Fruit fly (Drosophila melanogaster) whole organism, embryonic: ENCODE results near the gene corolla.

Source experiments
- ATbp ChIP-seq: fragments of 200-800 bp; sonication (Bioruptor generic); optimal IDR thresholded peaks from 2 replicates; lab custom pipeline; 2017; ENCODE audit warnings: missing biosample characterization, mild to moderate bottlenecking, missing genetic modification characterization, missing genetic modification reagents
- C15 ChIP-seq: fragments of 200-800 bp; sonication (Bioruptor generic); IDR thresholded peaks from 3 replicates; pipeline ENCODE4 v1.3.6; 2022; ENCODE audit warnings: missing biosample characterization, missing genetic modification characterization
- CG10366 ChIP-seq: fragments of 200-800 bp; sonication (Bioruptor generic); IDR thresholded peaks from 2 replicates; pipeline ENCODE4 v1.3.6; 2022; ENCODE audit warnings: missing biosample characterization, missing genetic modification characterization
- CG11504 ChIP-seq: fragments of 200-800 bp; sonication (Bioruptor generic); optimal IDR thresholded peaks from 3 replicates; lab custom pipeline; 2019; ENCODE audit warnings: missing biosample characterization, mild to moderate bottlenecking, missing genetic modification characterization, moderate library complexity
- CG12071 ChIP-seq: fragments of 200-800 bp; sonication (Bioruptor generic); optimal IDR thresholded peaks from 3 replicates; lab custom pipeline; 2018; ENCODE audit warnings: missing biosample characterization, mild to moderate bottlenecking, missing genetic modification characterization
- CG12104 ChIP-seq: fragments of 200-800 bp; sonication (Bioruptor generic); optimal IDR thresholded peaks from 3 replicates; lab custom pipeline; 2016; ENCODE audit warnings: missing biosample characterization, missing genetic modification characterization
- CG12236 ChIP-seq: fragments of 200-800 bp; sonication (Bioruptor generic); optimal IDR thresholded peaks from 2 replicates; lab custom pipeline; 2016; ENCODE audit warnings: missing biosample characterization, missing genetic modification characterization
- CG13123 ChIP-seq: fragments of 200-800 bp; sonication (Bioruptor generic); optimal IDR thresholded peaks from 2 replicates; lab custom pipeline; 2016; ENCODE audit warnings: missing biosample characterization, missing genetic modification characterization
- CG13424 ChIP-seq: fragments of 200-800 bp; sonication (Bioruptor generic); optimal IDR thresholded peaks from 2 replicates; lab custom pipeline; 2019; ENCODE audit warnings: missing biosample characterization, mild to moderate bottlenecking, missing genetic modification characterization, moderate library complexity
- CG13894 ChIP-seq: fragments of 200-800 bp; sonication (Bioruptor generic); optimal IDR thresholded peaks from 3 replicates; lab custom pipeline; 2018; ENCODE audit warnings: missing biosample characterization, mild to moderate bottlenecking, missing genetic modification characterization, moderate library complexity
- CG14441 ChIP-seq: fragments of 200-800 bp; sonication (Bioruptor generic); IDR thresholded peaks from 2 replicates; pipeline ENCODE4 v1.3.6; 2022; ENCODE audit warnings: missing biosample characterization, missing genetic modification characterization
- CG15269 ChIP-seq: fragments of 200-800 bp; sonication (Bioruptor generic); optimal IDR thresholded peaks from 2 replicates; lab custom pipeline; 2018; ENCODE audit warnings: missing biosample characterization, mild to moderate bottlenecking, missing genetic modification characterization, moderate library complexity
- CG1647 ChIP-seq: fragments of 200-800 bp; sonication (Bioruptor generic); optimal IDR thresholded peaks from 3 replicates; lab custom pipeline; 2016; ENCODE audit warnings: missing biosample characterization, missing genetic modification characterization
- CG17186 ChIP-seq: fragments of 200-800 bp; sonication (Bioruptor generic); optimal IDR thresholded peaks from 3 replicates; lab custom pipeline; 2017; ENCODE audit warnings: missing biosample characterization, missing genetic modification reagents, missing genetic modification characterization
- CG17912 ChIP-seq: fragments of 200-800 bp; sonication (Bioruptor generic); optimal IDR thresholded peaks from 2 replicates; lab custom pipeline; 2018; ENCODE audit warnings: missing biosample characterization, mild to moderate bottlenecking, missing genetic modification characterization
- CG4617 ChIP-seq: fragments of 200-800 bp; sonication (Bioruptor generic); optimal IDR thresholded peaks from 3 replicates; lab custom pipeline; 2016; ENCODE audit warnings: missing biosample characterization, missing genetic modification characterization, borderline replicate concordance
- CG5180 ChIP-seq: fragments of 200-800 bp; sonication (Bioruptor generic); optimal IDR thresholded peaks from 3 replicates; lab custom pipeline; 2017; ENCODE audit warnings: missing biosample characterization, missing genetic modification characterization, mild to moderate bottlenecking, moderate library complexity, missing genetic modification reagents
- CG7556 ChIP-seq: fragments of 200-800 bp; sonication (Bioruptor generic); optimal IDR thresholded peaks from 2 replicates; lab custom pipeline; 2017; ENCODE audit warnings: missing biosample characterization, mild to moderate bottlenecking, missing genetic modification characterization
- CG7786 ChIP-seq: fragments of 200-800 bp; sonication (Bioruptor generic); optimal IDR thresholded peaks from 2 replicates; lab custom pipeline; 2016; ENCODE audit warnings: missing biosample characterization, missing genetic modification characterization
- CG9727 ChIP-seq: fragments of 200-800 bp; sonication (Bioruptor generic); optimal IDR thresholded peaks from 3 replicates; lab custom pipeline; 2017; ENCODE audit warnings: missing biosample characterization, mild to moderate bottlenecking, missing genetic modification characterization
- CTCF ChIP-seq: fragments of 200-800 bp; sonication (Bioruptor generic); optimal IDR thresholded peaks from 2 replicates; lab custom pipeline; 2017; ENCODE audit warnings: missing biosample characterization, mild to moderate bottlenecking, missing genetic modification characterization, moderate library complexity
- Dek ChIP-seq: fragments of 200-800 bp; sonication (Bioruptor generic); optimal IDR thresholded peaks from 3 replicates; lab custom pipeline; 2019; ENCODE audit warnings: missing biosample characterization, mild to moderate bottlenecking, missing genetic modification characterization, moderate library complexity
- HLH54F ChIP-seq: fragments of 200-800 bp; sonication (Bioruptor generic); optimal IDR thresholded peaks from 3 replicates; lab custom pipeline; 2016; ENCODE audit warnings: missing biosample characterization, missing genetic modification characterization
- Hand ChIP-seq: fragments of 200-800 bp; sonication (Bioruptor generic); optimal IDR thresholded peaks from 2 replicates; lab custom pipeline; 2017; ENCODE audit warnings: mild to moderate bottlenecking, missing biosample characterization, missing genetic modification reagents, missing genetic modification characterization
- Mad ChIP-seq: fragments of 200-800 bp; sonication (Bioruptor generic); optimal IDR thresholded peaks from 2 replicates; lab custom pipeline; 2016; ENCODE audit warnings: missing biosample characterization, missing genetic modification characterization
- NFAT ChIP-seq: fragments of 200-800 bp; sonication (Bioruptor generic); IDR thresholded peaks from 2 replicates; pipeline ENCODE4 v1.3.6; 2022; ENCODE audit warnings: missing biosample characterization, missing genetic modification characterization
- NK7.1 ChIP-seq: fragments of 200-800 bp; sonication (Bioruptor generic); optimal IDR thresholded peaks from 3 replicates; lab custom pipeline; 2016; ENCODE audit warnings: missing biosample characterization, missing genetic modification characterization
- Oli ChIP-seq: fragments of 200-800 bp; sonication (Bioruptor generic); optimal IDR thresholded peaks from 2 replicates; lab custom pipeline; 2018; ENCODE audit warnings: missing biosample characterization, mild to moderate bottlenecking, missing genetic modification characterization, moderate library complexity
- Side ChIP-seq: fragments of 200-800 bp; sonication (Bioruptor generic); optimal IDR thresholded peaks from 2 replicates; lab custom pipeline; 2016; ENCODE audit warnings: missing biosample characterization, missing genetic modification characterization
- Tbp ChIP-seq: fragments of >200 bp; optimal IDR thresholded peaks from 2 replicates; lab custom pipeline; 2018; ENCODE audit warnings: missing biosample characterization, missing genetic modification characterization
- Vsx1 ChIP-seq: fragments of 200-800 bp; sonication (Bioruptor generic); optimal IDR thresholded peaks from 2 replicates; lab custom pipeline; 2017; ENCODE audit warnings: missing biosample characterization, mild to moderate bottlenecking, missing genetic modification characterization, missing genetic modification reagents
- ara ChIP-seq: fragments of 200-800 bp; sonication (Bioruptor generic); IDR thresholded peaks from 2 replicates; pipeline ENCODE4 v1.3.6; 2022; ENCODE audit warnings: missing biosample characterization, missing genetic modification characterization
- bigmax ChIP-seq: fragments of 200-800 bp; sonication (Bioruptor generic); optimal IDR thresholded peaks from 2 replicates; lab custom pipeline; 2018; ENCODE audit warnings: missing biosample characterization, mild to moderate bottlenecking, missing genetic modification characterization
- bowl ChIP-seq: fragments of 200-800 bp; sonication (Bioruptor generic); IDR thresholded peaks from 2 replicates; pipeline ENCODE4 v1.3.6; 2022; ENCODE audit warnings: missing biosample characterization, missing genetic modification characterization
- crol ChIP-seq: fragments of 200-800 bp; sonication (Bioruptor generic); IDR thresholded peaks from 2 replicates; pipeline ENCODE4 v1.3.6; 2022; ENCODE audit warnings: missing biosample characterization, missing genetic modification characterization
- ems ChIP-seq: fragments of 200-800 bp; sonication (Bioruptor generic); optimal IDR thresholded peaks from 3 replicates; lab custom pipeline; 2016; ENCODE audit warnings: missing biosample characterization, missing genetic modification characterization
- fd64A ChIP-seq: fragments of 200-800 bp; sonication (Bioruptor generic); optimal IDR thresholded peaks from 3 replicates; lab custom pipeline; 2018; ENCODE audit warnings: missing biosample characterization, mild to moderate bottlenecking, missing genetic modification characterization
- fru ChIP-seq: fragments of >200 bp; optimal IDR thresholded peaks from 2 replicates; lab custom pipeline; 2017
- gcm ChIP-seq: fragments of 200-800 bp; sonication (Bioruptor generic); optimal IDR thresholded peaks from 2 replicates; lab custom pipeline; 2019; ENCODE audit warnings: missing biosample characterization, mild to moderate bottlenecking, missing genetic modification characterization, moderate library complexity
- gsb-n ChIP-seq: fragments of 200-800 bp; sonication (Bioruptor generic); optimal IDR thresholded peaks from 3 replicates; lab custom pipeline; 2018; ENCODE audit warnings: missing biosample characterization, mild to moderate bottlenecking, missing genetic modification characterization
- lab ChIP-seq: fragments of 200-800 bp; sonication (Bioruptor generic); optimal IDR thresholded peaks from 3 replicates; lab custom pipeline; 2017; ENCODE audit warnings: missing biosample characterization, missing genetic modification characterization, mild to moderate bottlenecking, moderate library complexity, missing genetic modification reagents
- nom ChIP-seq: fragments of 200-800 bp; sonication (Bioruptor generic); optimal IDR thresholded peaks from 2 replicates; lab custom pipeline; 2017; ENCODE audit warnings: missing biosample characterization, missing genetic modification characterization, mild to moderate bottlenecking, moderate library complexity, missing genetic modification reagents
- phol ChIP-seq: fragments of 200-800 bp; sonication (Bioruptor generic); optimal IDR thresholded peaks from 3 replicates; lab custom pipeline; 2018; ENCODE audit warnings: missing biosample characterization, mild to moderate bottlenecking, missing genetic modification characterization, moderate library complexity
- sc ChIP-seq, 3 experiments: fragments of >200 bp in 2 of 3; fragments of 200-800 bp in 1 of 3; sonication (Bioruptor generic) in 1 of 3; optimal IDR thresholded peaks; 2 replicates in 2 of 3; 3 replicates in 1 of 3; lab custom pipeline; 2017; ENCODE audit warnings: mild to moderate bottlenecking in 1 of 3, missing biosample characterization in 1 of 3, missing genetic modification characterization in 1 of 3, missing genetic modification reagents in 1 of 3
- schlank ChIP-seq: fragments of 200-800 bp; sonication (Bioruptor generic); optimal IDR thresholded peaks from 2 replicates; lab custom pipeline; 2018; ENCODE audit warnings: missing biosample characterization, mild to moderate bottlenecking, missing genetic modification characterization
- slp2 ChIP-seq: fragments of 200-800 bp; sonication (Bioruptor generic); optimal IDR thresholded peaks from 2 replicates; lab custom pipeline; 2016; ENCODE audit warnings: missing biosample characterization, missing genetic modification characterization
- so ChIP-seq: fragments of 200-800 bp; sonication (Bioruptor generic); IDR thresholded peaks from 3 replicates; pipeline ENCODE4 v1.3.6; 2022; ENCODE audit warnings: missing biosample characterization, missing genetic modification characterization
- sob ChIP-seq: fragments of 200-800 bp; sonication (Bioruptor generic); IDR thresholded peaks from 2 replicates; pipeline ENCODE4 v1.3.6; 2022; ENCODE audit warnings: missing biosample characterization, missing genetic modification characterization
- tin ChIP-seq: fragments of 200-800 bp; sonication (Bioruptor generic); optimal IDR thresholded peaks from 3 replicates; lab custom pipeline; 2016; ENCODE audit warnings: missing biosample characterization, missing genetic modification characterization
- tll ChIP-seq, 2 experiments: fragments of 200-800 bp in 1 of 2; fragments of >200 bp in 1 of 2; sonication (Bioruptor generic) in 1 of 2; optimal IDR thresholded peaks; 2 replicates each; lab custom pipeline; 2017 to 2019; ENCODE audit warnings: missing biosample characterization in 2 of 2, missing genetic modification characterization in 2 of 2, mild to moderate bottlenecking in 1 of 2, moderate library complexity in 1 of 2

The corolla gene

DNA sequence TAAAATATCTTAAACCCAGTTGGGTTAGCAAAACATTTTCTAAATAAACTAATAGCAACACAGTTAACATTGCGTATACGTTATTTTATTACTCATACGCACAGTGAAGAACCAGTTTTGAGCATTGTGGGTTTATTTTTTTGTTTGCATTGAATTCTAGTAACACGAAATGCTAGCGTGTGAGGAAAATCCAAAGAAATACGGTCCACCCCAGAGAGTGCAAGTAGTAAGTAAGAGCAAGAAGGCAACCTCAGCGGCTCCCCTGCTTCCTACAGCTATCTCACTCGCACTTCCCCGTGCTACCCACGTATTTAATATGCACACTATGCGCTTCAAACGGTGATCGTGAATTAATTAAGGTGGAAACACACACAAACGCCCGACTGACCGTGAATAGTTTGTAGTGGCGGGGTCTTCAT, 6.9 kb downstream of the corolla start (continued):
- TF ChIP-seq slp2 (GFP tag; lab: Kevin White, UChicago) (peak; percentile 81), CG5180 (GFP tag; lab: Kevin White, UChicago) (peak; percentile 84), tin (GFP tag; lab: Kevin White, UChicago) (peak; percentile 76), CG15269 (tag; lab: Kevin White, UChicago) (peak; percentile 95), Vsx1 (GFP tag; lab: Kevin White, UChicago) (peak; percentile 76), so (GFP tag; lab: Robert Waterston, UW) (peak; percentile 80), C15 (GFP tag; lab: Robert Waterston, UW) (0 out of 3 replicates have a peak, but pooled peaks have one; percentile 42), Side (GFP tag; lab: Kevin White, UChicago) (peak; percentile 74), CG13894 (peak; percentile 78), ara (GFP tag; lab: Robert Waterston, UW) (0 out of 2 replicates have a peak, but pooled peaks have one; percentile 6), fd64A (GFP tag; lab: Kevin White, UChicago) (peak; percentile 73), tll (GFP tag; optimal IDR thresholded peaks at IDR 0.05; lab: Kevin White, UChicago) (no peak), Oli (tag; lab: Kevin White, UChicago) (peak; percentile 92), CG1647 (GFP tag; lab: Kevin White, UChicago) (peak; percentile 74), NK7.1 (peak; percentile 83), HLH54F (GFP tag; lab: Kevin White, UChicago) (peak; percentile 84), NFAT (GFP tag; lab: Robert Waterston, UW) (peak; percentile 39; the same call in 1 of the 2 replicates), ATbp (GFP tag; lab: Kevin White, UChicago) (peak; percentile 79), CG10366 (GFP tag; lab: Robert Waterston, UW) (peak; percentile 81), Hand (GFP tag; lab: Kevin White, UChicago) (peak; percentile 79), Tbp (GFP tag; lab: Kevin White, UChicago) (no peak), gsb-n (peak; percentile 60), CG12236 (GFP tag; lab: Kevin White, UChicago) (peak; percentile 65), nom (GFP tag; lab: Kevin White, UChicago) (peak; percentile 81), ems (peak; percentile 80), CG4617 (peak; percentile 29), lab (GFP tag; lab: Kevin White, UChicago) (peak; percentile 93), CG13424 (peak; percentile 93), sob (GFP tag; lab: Robert Waterston, UW) (peak; percentile 65), CG7786 (GFP tag; lab: Kevin White, UChicago) (peak; percentile 81), CG12071 (GFP tag; lab: Kevin White, UChicago) (peak; percentile 94), bowl (peak; percentile 52; the same call in 1 of the 2 replicates), gcm (GFP tag; lab: Kevin White, UChicago) (peak; percentile 85), CG9727 (GFP tag; lab: Kevin White, UChicago) (peak; percentile 84), CG14441 (GFP tag; lab: Robert Waterston, UW) (peak; percentile 77), fru (no peak), Mad (peak; percentile 74), crol (peak; percentile 53), sc (optimal IDR thresholded peaks at IDR 0.05; lab: Kevin White, UChicago) (no peak), sc (GFP tag; optimal IDR thresholded peaks at IDR 0.05; lab: Kevin White, UChicago) (peak; percentile 48), CG12104 (GFP tag; lab: Kevin White, UChicago) (peak; percentile 71), CG13123 (GFP tag; lab: Kevin White, UChicago) (peak; percentile 44), schlank (tag; lab: Kevin White, UChicago) (peak; percentile 75), CTCF (GFP tag; lab: Kevin White, UChicago) (peak; percentile 66), phol (tag; lab: Kevin White, UChicago) (peak; percentile 89), CG17186 (GFP tag; lab: Kevin White, UChicago) (peak; percentile 52), CG11504 (tag; lab: Kevin White, UChicago) (peak; percentile 92), CG17912 (peak; percentile 45), CG7556 (GFP tag; lab: Kevin White, UChicago) (peak; percentile 91), Dek (tag; lab: Kevin White, UChicago) (peak; percentile 84), bigmax (GFP tag; lab: Kevin White, UChicago) (no peak)
